Fruit fly (Drosophila melanogaster): ENCODE data around the gene CG12099.

CG12099 gene

dm6 chr3L:1533699-1534431, 24.4 kb downstream of the CG12099 start, which contains the start of gene Iml1 (continued):
- TF ChIP-seq CG9932 (GFP tag; IDR thresholded peaks at IDR 0.05) (peak; percentile 79), phol (tag; optimal IDR thresholded peaks at IDR 0.05) (peak; percentile 52), chinmo (GFP tag; IDR thresholded peaks at IDR 0.05; ENCODE audit: partially characterized antibody) (no peak), zfh2 (GFP tag; optimal IDR thresholded peaks at IDR 0.05) (peak; percentile 56), CG34224 (GFP tag; IDR thresholded peaks at IDR 0.05; ENCODE audit: partially characterized antibody) (no peak), Dll (GFP tag; IDR thresholded peaks at IDR 0.05; ENCODE audit: partially characterized antibody) (no peak), Trl (optimal IDR thresholded peaks at IDR 0.05) (no peak), Trl (GFP tag; optimal IDR thresholded peaks at IDR 0.05) (peak; percentile 32), ci (GFP tag; IDR thresholded peaks at IDR 0.05) (no peak), ato (GFP tag; IDR thresholded peaks at IDR 0.05; ENCODE audit: partially characterized antibody) (no peak), eyg (GFP tag; optimal IDR thresholded peaks at IDR 0.05) (no peak), CG11398 (GFP tag; optimal IDR thresholded peaks at IDR 0.05) (no peak), CG6854 (GFP tag; optimal IDR thresholded peaks at IDR 0.05) (no peak), CG16863 (GFP tag; optimal IDR thresholded peaks at IDR 0.05) (no peak), CG6791 (GFP tag; IDR thresholded peaks at IDR 0.05; ENCODE audit: partially characterized antibody) (no peak), CG10959 (GFP tag; IDR thresholded peaks at IDR 0.05) (no peak), Side (GFP tag; optimal IDR thresholded peaks at IDR 0.05) (no peak), dan (GFP tag; IDR thresholded peaks at IDR 0.05) (no peak), dimm (GFP tag; IDR thresholded peaks at IDR 0.05) (no peak), BEAF-32 (GFP tag; optimal IDR thresholded peaks at IDR 0.05) (no peak), Max (GFP tag; optimal IDR thresholded peaks at IDR 0.05) (no peak), Scr (GFP tag; IDR thresholded peaks at IDR 0.05; ENCODE audit: partially characterized antibody) (no peak), CG2889 (GFP tag; IDR thresholded peaks at IDR 0.05) (0 out of 3 replicates have a peak, but pooled peaks have one; percentile 12), CG8924 (tag; optimal IDR thresholded peaks at IDR 0.05) (peak; percentile 60), zen (tag; optimal IDR thresholded peaks at IDR 0.05) (peak; percentile 45), CG4282 (GFP tag; optimal IDR thresholded peaks at IDR 0.05) (no peak), fd102C (GFP tag; optimal IDR thresholded peaks at IDR 0.05) (no peak), Nf-YC (tag; optimal IDR thresholded peaks at IDR 0.05) (no peak), gro (GFP tag; optimal IDR thresholded peaks at IDR 0.05) (no peak), Hr51 (GFP tag; optimal IDR thresholded peaks at IDR 0.05) (no peak), CG18619 (GFP tag; optimal IDR thresholded peaks at IDR 0.05) (no peak), odd (GFP tag; optimal IDR thresholded peaks at IDR 0.05) (no peak), sima (GFP tag; optimal IDR thresholded peaks at IDR 0.05) (no peak), TFAM (GFP tag; optimal IDR thresholded peaks at IDR 0.05) (no peak), trh (GFP tag; optimal IDR thresholded peaks at IDR 0.05) (no peak), CG6765 (GFP tag; optimal IDR thresholded peaks at IDR 0.05) (no peak), Aef1 (GFP tag; IDR thresholded peaks at IDR 0.05) (peak; percentile 53; the same call in 2 of the 3 replicates), danr (GFP tag; IDR thresholded peaks at IDR 0.05) (no peak), insv (GFP tag; optimal IDR thresholded peaks at IDR 0.05) (no peak), Doc3 (GFP tag; IDR thresholded peaks at IDR 0.05; ENCODE audit: partially characterized antibody) (no peak), CG12219 (GFP tag; optimal IDR thresholded peaks at IDR 0.05) (no peak), Nf-YA (GFP tag; IDR thresholded peaks at IDR 0.05) (no peak), C15 (GFP tag; IDR thresholded peaks at IDR 0.05) (no peak), dati (GFP tag; IDR thresholded peaks at IDR 0.05) (no peak), CG3281 (GFP tag; optimal IDR thresholded peaks at IDR 0.05) (no peak), CG8359 (GFP tag; optimal IDR thresholded peaks at IDR 0.05; ENCODE audit: borderline replicate concordance) (no peak), lilli (GFP tag; optimal IDR thresholded peaks at IDR 0.05) (no peak), CG7357 (GFP tag; IDR thresholded peaks at IDR 0.05) (no peak; the same call in 2 of the 3 replicates), abd-A (tag; optimal IDR thresholded peaks at IDR 0.05) (no peak)
